Worm (Caenorhabditis elegans): ENCODE measurements around the gene npr-38.
A peak's percentile ranks its signal among the peaks of the same experiment; 100 is the strongest.

Gene npr-38

ce11 chrX:6289038-6289437 lies 22.5 kb upstream of the npr-38 start:
- TF ChIP-seq ceh-79 (tag; optimal IDR thresholded peaks at IDR 0.05) (no peak), sea-2 (GFP tag; IDR thresholded peaks at IDR 0.05) (no peak), unc-62 (GFP tag; optimal IDR thresholded peaks at IDR 0.05) (no peak), Y79H2A.3 (GFP tag; conservative IDR thresholded peaks at IDR 0.05) (no peak), ceh-91 (GFP tag; IDR thresholded peaks at IDR 0.05) (no peak), F23B12.7 (tag; optimal IDR thresholded peaks at IDR 0.05; ENCODE audit: insufficient read depth) (no peak), bed-2 (GFP tag; IDR thresholded peaks at IDR 0.05) (no peak), efl-1 (GFP tag; optimal IDR thresholded peaks at IDR 0.05) (no peak), lag-1 (GFP tag; IDR thresholded peaks at IDR 0.05) (no peak)

ce11 chrX:6291632-6292031 lies 19.9 kb upstream of the npr-38 start, which contains the start of gene lev-9:
Gene lev-9, minus strand, starts transcription at chrX:6291732.
- TF ChIP-seq hlh-26 (GFP tag; conservative IDR thresholded peaks at IDR 0.05) (no peak), lsy-27 (tag; optimal IDR thresholded peaks at IDR 0.05; ENCODE audit: borderline replicate concordance, insufficient read depth) (no peak), sea-2 (GFP tag; IDR thresholded peaks at IDR 0.05) (no peak), Y56A3A.18 (GFP tag; IDR thresholded peaks at IDR 0.05) (no peak), C17E4.6 (GFP tag; IDR thresholded peaks at IDR 0.05) (no peak), C06A6.2 (GFP tag; conservative IDR thresholded peaks at IDR 0.05) (no peak), F49E8.2 (tag; optimal IDR thresholded peaks at IDR 0.05; ENCODE audit: insufficient read depth) (no peak), die-1 (tag; optimal IDR thresholded peaks at IDR 0.05) (no peak), nhr-90 (tag; optimal IDR thresholded peaks at IDR 0.05) (no peak), Y67H2A.10 (GFP tag; conservative IDR thresholded peaks at IDR 0.05) (no peak), madf-8 (GFP tag; conservative IDR thresholded peaks at IDR 0.05) (no peak), somi-1 (GFP tag; optimal IDR thresholded peaks at IDR 0.05) (no peak), mes-4 (tag; optimal IDR thresholded peaks at IDR 0.05) (no peak), pbrm-1 (GFP tag; IDR thresholded peaks at IDR 0.05) (no peak), F57C9.4 (tag; optimal IDR thresholded peaks at IDR 0.05) (no peak)

ce11 chrX:6292143-6292542 lies 19.3 kb upstream of the npr-38 start:
- peak; percentile 84; the same call in 1 of the 2 replicates for TF ChIP-seq nhr-120 (GFP tag; IDR thresholded peaks at IDR 0.05)
- TF ChIP-seq lin-54 (GFP tag; optimal IDR thresholded peaks at IDR 0.05) = peak; percentile 72
- TF ChIP-seq unc-62 (GFP tag; optimal IDR thresholded peaks at IDR 0.05) = no peak
- peak; percentile 96 for TF ChIP-seq rpc-1 (optimal IDR thresholded peaks at IDR 0.05)
- peak; percentile 96 for TF ChIP-seq rpc-1 (tag; optimal IDR thresholded peaks at IDR 0.05)
- TF ChIP-seq F22D6.2 (tag; optimal IDR thresholded peaks at IDR 0.05) = peak; percentile 45
- TF ChIP-seq hlh-26 (GFP tag; conservative IDR thresholded peaks at IDR 0.05) = 0 out of 2 replicates have a peak, but pooled peaks have one; percentile 63
- peak; percentile 48; the same call in 1 of the 2 replicates for TF ChIP-seq F39B2.1 (GFP tag; IDR thresholded peaks at IDR 0.05)
- TF ChIP-seq Y79H2A.3 (GFP tag; conservative IDR thresholded peaks at IDR 0.05) = no peak
- TF ChIP-seq F57A8.1 (GFP tag; optimal IDR thresholded peaks at IDR 0.05) = peak; percentile 88
- peak; percentile 72 for TF ChIP-seq ztf-18 (tag; optimal IDR thresholded peaks at IDR 0.05)
- peak; percentile 88 for TF ChIP-seq hmg-20 (GFP tag; IDR thresholded peaks at IDR 0.05)
- TF ChIP-seq F10E7.11 (tag; optimal IDR thresholded peaks at IDR 0.05) = peak; percentile 76
- TF ChIP-seq let-526 (GFP tag; IDR thresholded peaks at IDR 0.05) = peak; percentile 80
- TF ChIP-seq egl-44 (GFP tag; IDR thresholded peaks at IDR 0.05) = peak; percentile 93
- TF ChIP-seq madf-10 (tag; optimal IDR thresholded peaks at IDR 0.05) = peak; percentile 70
- peak; percentile 95 for TF ChIP-seq sptf-2 (GFP tag; optimal IDR thresholded peaks at IDR 0.05)
- no peak for TF ChIP-seq F55B11.4 (tag; optimal IDR thresholded peaks at IDR 0.05; ENCODE audit: borderline replicate concordance, insufficient read depth)
- no peak for TF ChIP-seq ztf-3 (GFP tag; optimal IDR thresholded peaks at IDR 0.05)
- 0 out of 2 replicates have a peak, but pooled peaks have one; percentile 30 for TF ChIP-seq B0019.2 (GFP tag; conservative IDR thresholded peaks at IDR 0.05)
- TF ChIP-seq lsl-1 (GFP tag; optimal IDR thresholded peaks at IDR 0.05) = peak; percentile 22
- peak; percentile 77 for TF ChIP-seq somi-1 (GFP tag; optimal IDR thresholded peaks at IDR 0.05)
- TF ChIP-seq ets-4 (GFP tag; optimal IDR thresholded peaks at IDR 0.05) = peak; percentile 25
- TF ChIP-seq tbx-9 (tag; optimal IDR thresholded peaks at IDR 0.05; ENCODE audit: borderline replicate concordance) = no peak
- peak; percentile 72 for TF ChIP-seq snpc-1.1 (tag; optimal IDR thresholded peaks at IDR 0.05; ENCODE audit: insufficient read depth)
- peak; percentile 90 for TF ChIP-seq cebp-2 (GFP tag; IDR thresholded peaks at IDR 0.05)
- peak; percentile 77 for TF ChIP-seq ztf-26 (tag; optimal IDR thresholded peaks at IDR 0.05)
- TF ChIP-seq pbrm-1 (GFP tag; IDR thresholded peaks at IDR 0.05) = peak; percentile 89

Measured in whole organism, young adult.